Worm (Caenorhabditis elegans) whole organism, mixed stage, embryonic: ENCODE results near the gene Y13C8A.1.
"Not testable (repeated sequence)": the region's sequence is repeated elsewhere in the genome, so short reads cannot be mapped to it uniquely, and the experiment has no call there.

Experiments used
- hlh-1 ChIP-seq: fragments of 150-350 bp; optimal IDR thresholded peaks from 2 replicates; lab custom pipeline; 2014; ENCODE audit warnings: missing biosample characterization, missing genetic modification reagents, missing genetic modification characterization
- lsy-2 ChIP-seq: fragments of 150-350 bp; optimal IDR thresholded peaks from 2 replicates; lab custom pipeline; 2014; ENCODE audit warnings: missing biosample characterization, missing genetic modification characterization

- TF ChIP-seq hlh-1; lsy-2 (tag; lab: Kevin White, UChicago): not testable (repeated sequence)
Measured at ce11 chrX:16913669-16914068, 30.1 kb downstream of the Y13C8A.1 start, which contains the start of gene F39F10.5.
